Worm (Caenorhabditis elegans) whole organism, L1 larva: ENCODE results near the gene C36B7.2.

Source experiments
- blmp-1 ChIP-seq: fragments of 150-350 bp; optimal IDR thresholded peaks from 2 replicates; lab custom pipeline; 2014; ENCODE audit warnings: missing biosample characterization, missing genetic modification characterization
- ceh-82 ChIP-seq, 3 experiments: fragments of 150-350 bp in 1 of 3; sonication (generic microtip) in 2 of 3; optimal IDR thresholded peaks; 2 replicates each; lab custom pipeline; 2014 to 2017; ENCODE audit warnings: missing biosample characterization in 3 of 3, missing genetic modification characterization in 3 of 3
- ceh-88 ChIP-seq: fragments of 200-800 bp; sonication (Bioruptor generic); IDR thresholded peaks from 2 replicates; pipeline ENCODE4 v1.3.6; 2022; ENCODE audit warnings: missing genetic modification characterization, missing compliant biosample characterization
- elt-3 ChIP-seq, 6 experiments: fragments of 150-350 bp in 1 of 6; sonication (generic microtip); optimal IDR thresholded peaks; 2 replicates each; lab custom pipeline; 2017 to 2018; ENCODE audit warnings: missing biosample characterization in 6 of 6, missing genetic modification characterization in 6 of 6, inconsistent platforms in 1 of 6
- fkh-10 ChIP-seq: sonication (generic microtip); optimal IDR thresholded peaks from 2 replicates; lab custom pipeline; 2017; ENCODE audit warnings: missing biosample characterization, missing genetic modification reagents, missing genetic modification characterization
- hlh-4 ChIP-seq: sonication (generic microtip); optimal IDR thresholded peaks from 2 replicates; lab custom pipeline; 2016; ENCODE audit warnings: mild to moderate bottlenecking, missing genetic modification characterization, missing compliant biosample characterization
- hpl-2 ChIP-seq: fragments of 150-350 bp; optimal IDR thresholded peaks from 2 replicates; lab custom pipeline; 2014; ENCODE audit warnings: missing biosample characterization, missing genetic modification reagents, missing genetic modification characterization
- lin-14 ChIP-seq: fragments of 200-800 bp; sonication (Bioruptor generic); optimal IDR thresholded peaks from 2 replicates; lab custom pipeline; 2018; ENCODE audit warnings: mild to moderate bottlenecking, missing genetic modification characterization, moderate library complexity, missing compliant biosample characterization
- lin-35 ChIP-seq, 2 experiments: fragments of 150-350 bp; optimal IDR thresholded peaks; 2 replicates each; lab custom pipeline; 2014; ENCODE audit warnings: missing biosample characterization in 2 of 2, missing genetic modification characterization in 2 of 2, missing genetic modification reagents in 2 of 2
- lir-3 ChIP-seq: sonication (generic microtip); optimal IDR thresholded peaks from 2 replicates; lab custom pipeline; 2016; ENCODE audit warnings: mild to moderate bottlenecking, missing genetic modification characterization, moderate library complexity, missing compliant biosample characterization; ENCODE audit not compliant: poor library complexity
- lsy-2 ChIP-seq, 2 experiments: fragments of 150-350 bp; optimal IDR thresholded peaks; 2 replicates each; lab custom pipeline; 2014; ENCODE audit warnings: missing biosample characterization in 2 of 2, missing genetic modification characterization in 2 of 2
- nhr-11 ChIP-seq: fragments of 150-350 bp; optimal IDR thresholded peaks from 2 replicates; lab custom pipeline; 2014; ENCODE audit warnings: missing biosample characterization, missing genetic modification characterization
- nhr-19 ChIP-seq: fragments of 200-800 bp; sonication (Bioruptor generic); conservative IDR thresholded peaks from 2 replicates; pipeline ENCODE4 v1.3.6; 2022; ENCODE audit warnings: missing genetic modification characterization, missing compliant biosample characterization
- nhr-20 ChIP-seq: sonication (generic microtip); optimal IDR thresholded peaks from 2 replicates; lab custom pipeline; 2016; ENCODE audit warnings: mild to moderate bottlenecking, missing genetic modification characterization, missing compliant biosample characterization
- nhr-237 ChIP-seq: fragments of 150-350 bp; optimal IDR thresholded peaks from 2 replicates; lab custom pipeline; 2014; ENCODE audit warnings: missing biosample characterization, missing genetic modification characterization
- nhr-85 ChIP-seq: sonication (generic microtip); peaks from one replicate; lab custom pipeline; 2016; ENCODE audit warnings: missing genetic modification characterization, inconsistent platforms, missing compliant biosample characterization
- pax-3 ChIP-seq: fragments of 200-800 bp; sonication (Bioruptor generic); optimal IDR thresholded peaks from 2 replicates; lab custom pipeline; 2018; ENCODE audit warnings: mild to moderate bottlenecking, missing genetic modification characterization, moderate library complexity, missing compliant biosample characterization
- rnt-1 ChIP-seq: sonication (generic microtip); optimal IDR thresholded peaks from 2 replicates; lab custom pipeline; 2016; ENCODE audit warnings: mild to moderate bottlenecking, missing genetic modification characterization, moderate library complexity, missing compliant biosample characterization
- snu-23 ChIP-seq: sonication (generic microtip); optimal IDR thresholded peaks from 2 replicates; lab custom pipeline; 2016; ENCODE audit warnings: missing genetic modification characterization, missing compliant biosample characterization
- sox-4 ChIP-seq: sonication (generic microtip); optimal IDR thresholded peaks from 2 replicates; lab custom pipeline; 2016; ENCODE audit warnings: missing genetic modification characterization, missing compliant biosample characterization
- swsn-7 ChIP-seq: sonication (generic microtip); optimal IDR thresholded peaks from 2 replicates; lab custom pipeline; 2016; ENCODE audit warnings: missing genetic modification characterization, missing compliant biosample characterization
- unc-130 ChIP-seq: fragments of 150-350 bp; optimal IDR thresholded peaks from 2 replicates; lab custom pipeline; 2017; ENCODE audit warnings: missing biosample characterization, missing genetic modification characterization, inconsistent platforms

The C36B7.2 gene

ce11 chrX:7153460-7153859 is 47.3 kb downstream of the C36B7.2 start (continued):
- TF ChIP-seq lin-14 (GFP tag; lab: Kevin White, UChicago) = peak; percentile 67
- TF ChIP-seq swsn-7 = peak; percentile 2

DNA sequence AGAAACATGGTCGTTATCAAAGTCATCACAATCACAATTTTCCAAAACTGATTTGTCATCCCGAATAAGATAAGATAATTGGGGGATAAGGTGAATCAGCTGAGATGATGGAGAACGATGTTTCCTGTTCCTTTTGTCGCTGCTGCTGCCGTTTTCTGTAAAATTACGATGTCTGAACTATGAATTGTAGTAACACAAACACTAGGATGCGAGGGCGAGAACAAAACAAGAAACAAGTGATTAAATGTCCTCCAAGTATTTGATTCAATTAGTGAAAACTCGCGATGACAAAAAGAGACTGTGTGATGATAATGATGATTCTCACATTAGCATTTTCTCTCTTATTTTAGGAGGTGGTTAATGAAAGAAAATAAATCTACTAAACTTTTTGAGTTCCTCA is 49.7 kb downstream of the C36B7.2 start, which contains the start of gene C54D1.7:
Gene C54D1.7, minus strand, starts transcription at position 157 of the 400 bp plus-strand sequence.
- TF ChIP-seq nhr-237 (tag; lab: Kevin White, UChicago) (no peak), pax-3 (no peak), blmp-1 (peak; percentile 29), nhr-19 (GFP tag; lab: Robert Waterston, UW) (no peak), sox-4 (tag; lab: Kevin White, UChicago) (no peak), nhr-85 (tag; lab: Kevin White, UChicago) (peak; percentile 72), elt-3 (tag; optimal IDR thresholded peaks at IDR 0.05; lab: Kevin White, UChicago) (peak in 1 of 6 experiments; percentile 46), fkh-10 (no peak), ceh-88 (GFP tag; lab: Robert Waterston, UW) (no peak), rnt-1 (tag; lab: Kevin White, UChicago) (no peak), lir-3 (tag; lab: Kevin White, UChicago) (no peak), hlh-4 (tag; lab: Kevin White, UChicago) (no peak), hpl-2 (GFP tag; lab: Kevin White, UChicago) (no peak)

- no peak for TF ChIP-seq ceh-82 (tag; optimal IDR thresholded peaks at IDR 0.05; lab: Kevin White, UChicago)
- peak; percentile 44 for TF ChIP-seq unc-130
- TF ChIP-seq elt-3 (tag; optimal IDR thresholded peaks at IDR 0.05; lab: Kevin White, UChicago) = peak in 1 of 6 experiments; percentile 25
- TF ChIP-seq nhr-20 (tag; lab: Kevin White, UChicago) = peak; percentile 40
- TF ChIP-seq nhr-85 (tag; lab: Kevin White, UChicago) = peak; percentile 70
- TF ChIP-seq nhr-11 = no peak
- peak; percentile 45 for TF ChIP-seq lin-14 (GFP tag; lab: Kevin White, UChicago)
- peak; percentile 24 for TF ChIP-seq snu-23
- peak in 1 of 2 experiments; percentile 31 for TF ChIP-seq lin-35 (GFP tag; optimal IDR thresholded peaks at IDR 0.05; lab: Kevin White, UChicago)
- peak; percentile 64 for TF ChIP-seq blmp-1
- TF ChIP-seq lsy-2 (tag; optimal IDR thresholded peaks at IDR 0.05; lab: Kevin White, UChicago) = no peak
- TF ChIP-seq, all 84 proteins: peak for 8
These were observed 51.3 kb downstream of the C36B7.2 start for ce11 chrX:7157483-7157882.
